Worm (Caenorhabditis elegans) whole organism, mixed stage, embryonic: ENCODE results near the gene R07E5.11.

Experiments used
- M03D4.4 ChIP-seq: sonication (generic microtip); optimal IDR thresholded peaks from 2 replicates; lab custom pipeline; 2017; ENCODE audit warnings: mild to moderate bottlenecking, missing genetic modification characterization, missing compliant biosample characterization
- bed-3 ChIP-seq: fragments of 200-800 bp; sonication (Bioruptor generic); optimal IDR thresholded peaks from 3 replicates; lab custom pipeline; 2018; ENCODE audit warnings: mild to moderate bottlenecking, missing genetic modification characterization, moderate library complexity, missing compliant biosample characterization
- blmp-1 ChIP-seq: fragments of 150-350 bp; optimal IDR thresholded peaks from 2 replicates; lab custom pipeline; 2014; ENCODE audit warnings: missing biosample characterization, missing genetic modification characterization
- ceh-43 ChIP-seq: fragments of 200-800 bp; sonication (Bioruptor generic); optimal IDR thresholded peaks from 2 replicates; lab custom pipeline; 2018; ENCODE audit warnings: mild to moderate bottlenecking, missing genetic modification characterization, moderate library complexity, missing compliant biosample characterization
- ceh-83 ChIP-seq: fragments of 200-800 bp; sonication (Bioruptor generic); optimal IDR thresholded peaks from 2 replicates; lab custom pipeline; 2018; ENCODE audit warnings: mild to moderate bottlenecking, missing genetic modification characterization, missing compliant biosample characterization
- ces-1 ChIP-seq: fragments of 150-350 bp; optimal IDR thresholded peaks from 2 replicates; lab custom pipeline; 2014; ENCODE audit warnings: missing biosample characterization, missing genetic modification reagents, missing genetic modification characterization
- cnd-1 ChIP-seq: fragments of 200-800 bp; sonication (Bioruptor generic); optimal IDR thresholded peaks from 2 replicates; lab custom pipeline; 2018; ENCODE audit warnings: mild to moderate bottlenecking, missing genetic modification characterization, missing compliant biosample characterization
- drap-1 ChIP-seq: fragments of 200-800 bp; sonication (Bioruptor generic); optimal IDR thresholded peaks from 3 replicates; lab custom pipeline; 2018; ENCODE audit warnings: mild to moderate bottlenecking, missing genetic modification characterization, missing compliant biosample characterization
- elt-1 ChIP-seq: sonication (generic microtip); optimal IDR thresholded peaks from 2 replicates; lab custom pipeline; 2017; ENCODE audit warnings: missing genetic modification characterization, mild to moderate bottlenecking, missing compliant biosample characterization, antibody characterized with exemption, moderate library complexity, borderline replicate concordance; ENCODE audit not compliant: insufficient read depth
- elt-3 ChIP-seq: fragments of 150-350 bp; optimal IDR thresholded peaks from 2 replicates; lab custom pipeline; 2014; ENCODE audit warnings: missing biosample characterization, missing genetic modification characterization
- flh-1 ChIP-seq: fragments of 200-800 bp; sonication (Bioruptor generic); optimal IDR thresholded peaks from 2 replicates; lab custom pipeline; 2018; ENCODE audit warnings: mild to moderate bottlenecking, missing genetic modification characterization, moderate library complexity, missing compliant biosample characterization
- hlh-1 ChIP-seq: fragments of 150-350 bp; optimal IDR thresholded peaks from 2 replicates; lab custom pipeline; 2014; ENCODE audit warnings: missing biosample characterization, missing genetic modification reagents, missing genetic modification characterization
- lin-13 ChIP-seq: fragments of 150-350 bp; optimal IDR thresholded peaks from 2 replicates; lab custom pipeline; 2014; ENCODE audit warnings: missing biosample characterization, missing genetic modification characterization
- lin-32 ChIP-seq: fragments of 200-800 bp; sonication (Bioruptor generic); optimal IDR thresholded peaks from 2 replicates; lab custom pipeline; 2018; ENCODE audit warnings: mild to moderate bottlenecking, missing genetic modification characterization, missing compliant biosample characterization
- lsy-2 ChIP-seq: fragments of 150-350 bp; optimal IDR thresholded peaks from 2 replicates; lab custom pipeline; 2014; ENCODE audit warnings: missing biosample characterization, missing genetic modification characterization
- mab-5 ChIP-seq: fragments of 150-350 bp; optimal IDR thresholded peaks from 2 replicates; lab custom pipeline; 2014; ENCODE audit warnings: missing biosample characterization, missing genetic modification characterization
- mep-1 ChIP-seq: fragments of 150-350 bp; optimal IDR thresholded peaks from 2 replicates; lab custom pipeline; 2017; ENCODE audit warnings: missing biosample characterization, missing genetic modification reagents, missing genetic modification characterization, inconsistent platforms
- mls-2 ChIP-seq: sonication (generic microtip); optimal IDR thresholded peaks from 2 replicates; lab custom pipeline; 2016; ENCODE audit warnings: mild to moderate bottlenecking, missing genetic modification characterization, moderate library complexity, missing compliant biosample characterization
- nhr-12 ChIP-seq: fragments of 150-350 bp; optimal IDR thresholded peaks from 2 replicates; lab custom pipeline; 2014; ENCODE audit warnings: missing biosample characterization, missing genetic modification characterization
- nhr-2 ChIP-seq: fragments of 150-350 bp; optimal IDR thresholded peaks from 2 replicates; lab custom pipeline; 2014; ENCODE audit warnings: missing biosample characterization, missing genetic modification characterization
- nhr-237 ChIP-seq: fragments of 150-350 bp; optimal IDR thresholded peaks from 2 replicates; lab custom pipeline; 2014; ENCODE audit warnings: missing biosample characterization, missing genetic modification characterization
- nhr-76 ChIP-seq: sonication (generic microtip); optimal IDR thresholded peaks from 2 replicates; lab custom pipeline; 2017; ENCODE audit warnings: missing biosample characterization, missing genetic modification characterization
- sem-2 ChIP-seq: fragments of 200-800 bp; sonication (Bioruptor generic); optimal IDR thresholded peaks from 2 replicates; lab custom pipeline; 2018; ENCODE audit warnings: mild to moderate bottlenecking, missing genetic modification characterization, missing compliant biosample characterization
- snpc-4 ChIP-seq: fragments of 150-350 bp; optimal IDR thresholded peaks from 2 replicates; lab custom pipeline; 2014; ENCODE audit warnings: missing biosample characterization, missing genetic modification characterization
- sptf-1 ChIP-seq: sonication (generic microtip); optimal IDR thresholded peaks from 2 replicates; lab custom pipeline; 2017; ENCODE audit warnings: mild to moderate bottlenecking, missing genetic modification characterization, moderate library complexity, missing compliant biosample characterization
- tbx-8 ChIP-seq: fragments of 200-800 bp; sonication (Bioruptor generic); optimal IDR thresholded peaks from 2 replicates; lab custom pipeline; 2018; ENCODE audit warnings: mild to moderate bottlenecking, missing genetic modification characterization, moderate library complexity, missing compliant biosample characterization
- unc-120 ChIP-seq: sonication (generic microtip); optimal IDR thresholded peaks from 2 replicates; lab custom pipeline; 2017; ENCODE audit warnings: missing genetic modification characterization, missing compliant biosample characterization; ENCODE audit not compliant: poor library complexity, severe bottlenecking
- unc-62 ChIP-seq: fragments of 150-350 bp; optimal IDR thresholded peaks from 2 replicates; lab custom pipeline; 2014; ENCODE audit warnings: missing biosample characterization, missing genetic modification reagents, missing genetic modification characterization
- zip-8 ChIP-seq: fragments of 150-350 bp; optimal IDR thresholded peaks from 2 replicates; lab custom pipeline; 2014; ENCODE audit warnings: missing biosample characterization, missing genetic modification characterization
- ztf-11 ChIP-seq: fragments of 150-350 bp; optimal IDR thresholded peaks from 2 replicates; lab custom pipeline; 2014; ENCODE audit warnings: missing biosample characterization, missing genetic modification characterization

The R07E5.11 gene

ce11 chrIII:4429402-4429801 is 14.4 kb upstream of the R07E5.11 start, which contains the start of gene C28A5.6:
Gene C28A5.6 (minus strand): TSS chrIII:4429502.
- no peak for TF ChIP-seq snpc-4 (tag; lab: Kevin White, UChicago)
- no peak for TF ChIP-seq elt-1 (tag; lab: Kevin White, UChicago)
- TF ChIP-seq elt-3 (tag; lab: Kevin White, UChicago) = no peak

- TF ChIP-seq cnd-1 (tag; lab: Kevin White, UChicago) (no peak), zip-8 (tag; lab: Kevin White, UChicago) (no peak), sptf-1 (peak; percentile 50), elt-3 (tag; lab: Kevin White, UChicago) (no peak), lin-32 (GFP tag; lab: Kevin White, UChicago) (peak; percentile 39), nhr-2 (tag; lab: Kevin White, UChicago) (no peak), mab-5 (no peak), blmp-1 (no peak), snpc-4 (tag; lab: Kevin White, UChicago) (no peak), mls-2 (peak; percentile 27), ceh-83 (GFP tag; lab: Kevin White, UChicago) (peak; percentile 57), unc-120 (no peak), drap-1 (GFP tag; lab: Kevin White, UChicago) (peak; percentile 45), hlh-1 (no peak), flh-1 (GFP tag; lab: Kevin White, UChicago) (no peak), tbx-8 (GFP tag; lab: Kevin White, UChicago) (no peak), sem-2 (GFP tag; lab: Kevin White, UChicago) (peak; percentile 36), M03D4.4 (peak; percentile 61), unc-62 (no peak), lin-13 (tag; lab: Kevin White, UChicago) (no peak)
These were observed 13.8 kb upstream of the R07E5.11 start for ce11 chrIII:4428797-4429196.

DNA sequence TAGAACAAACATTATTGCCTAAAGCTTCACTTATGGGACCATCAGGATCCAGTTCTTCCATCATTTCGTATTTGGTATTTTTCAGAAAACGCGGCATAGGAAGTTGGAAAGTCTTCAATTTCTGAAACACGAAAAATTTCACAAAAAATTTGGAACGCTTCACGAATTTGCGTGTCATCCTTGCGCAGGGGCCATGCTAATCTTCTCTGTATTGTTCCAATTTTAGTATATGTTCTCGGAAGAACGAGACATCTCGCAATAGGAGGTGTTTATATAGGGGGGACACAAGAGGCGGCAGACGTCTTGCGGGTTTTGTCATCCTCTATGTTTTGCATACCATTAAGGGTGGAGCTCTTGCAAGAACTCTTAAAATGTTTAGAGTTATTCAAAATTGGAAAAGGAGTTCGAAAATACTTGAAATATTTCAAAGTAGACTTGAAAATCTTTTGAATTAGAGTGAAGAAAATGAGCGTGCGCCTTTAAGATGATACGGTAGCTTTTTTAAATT is 11.7 kb upstream of the R07E5.11 start:
- TF ChIP-seq cnd-1 (tag; lab: Kevin White, UChicago) = peak; percentile 75
- TF ChIP-seq lin-32 (GFP tag; lab: Kevin White, UChicago) = peak; percentile 62
- TF ChIP-seq mls-2 = peak; percentile 79
- TF ChIP-seq ceh-43 = peak; percentile 70
- TF ChIP-seq unc-120 = peak; percentile 60
- peak; percentile 59 for TF ChIP-seq sem-2 (GFP tag; lab: Kevin White, UChicago)
- TF ChIP-seq tbx-8 (GFP tag; lab: Kevin White, UChicago) = peak; percentile 42
- TF ChIP-seq flh-1 (GFP tag; lab: Kevin White, UChicago) = peak; percentile 28
- peak; percentile 73 for TF ChIP-seq drap-1 (GFP tag; lab: Kevin White, UChicago)
- peak; percentile 82 for TF ChIP-seq sptf-1
- TF ChIP-seq ceh-83 (GFP tag; lab: Kevin White, UChicago) = peak; percentile 84
- peak; percentile 52 for TF ChIP-seq bed-3 (GFP tag; lab: Kevin White, UChicago)
- TF ChIP-seq M03D4.4 = peak; percentile 62

DNA sequence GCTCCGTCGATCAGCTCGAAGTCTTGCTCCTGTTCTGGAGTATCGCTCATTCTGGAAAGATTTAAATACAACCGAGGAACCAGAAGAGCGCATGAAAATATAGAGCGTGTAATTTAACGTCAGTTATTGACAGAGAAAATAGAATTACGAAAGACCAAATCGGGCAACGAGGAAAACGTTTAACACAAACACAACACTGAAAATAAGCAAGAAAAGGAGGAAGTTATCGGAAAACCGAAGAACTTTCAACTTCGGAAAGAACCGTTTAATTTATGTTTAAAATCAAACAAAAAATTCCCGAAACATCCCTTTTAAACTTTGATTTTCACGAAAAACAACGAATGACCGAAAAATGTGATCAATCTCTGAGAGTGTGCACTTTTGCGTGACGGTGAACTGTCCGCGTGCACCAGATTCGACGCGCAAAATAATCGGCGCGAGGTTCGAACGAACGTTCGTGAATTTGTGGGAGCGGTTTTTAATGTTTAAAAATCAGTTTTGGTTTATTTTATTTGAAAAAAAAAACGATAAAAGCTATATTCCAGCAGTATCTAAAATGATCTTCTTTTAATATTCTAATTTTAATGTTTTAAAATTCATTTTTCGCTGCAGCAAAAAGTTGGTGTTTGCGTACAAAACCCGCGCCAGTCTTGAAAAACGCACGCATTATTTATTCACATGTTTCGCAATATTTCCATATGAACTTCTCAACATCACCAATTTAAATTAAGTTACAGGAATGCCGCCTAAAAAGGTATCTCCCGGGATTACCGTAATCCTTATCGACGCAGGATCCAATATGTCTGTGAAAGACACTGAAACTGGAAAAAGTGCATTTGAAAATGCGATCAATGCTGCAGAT is 4.3 kb upstream of the R07E5.11 start, which contains the start of the genes R07E5.7 and cku-80:
TSS of gene R07E5.7 (minus strand) at position 51 of the 862 bp plus-strand sequence.
TSS of gene cku-80 (plus strand) at position 732 of the 862 bp plus-strand sequence.
- TF ChIP-seq nhr-237 (tag; lab: Kevin White, UChicago) (peak; percentile 40), mep-1 (tag; lab: Kevin White, UChicago) (peak; percentile 52), nhr-76 (tag; lab: Kevin White, UChicago) (no peak), ces-1 (GFP tag; lab: Kevin White, UChicago) (peak; percentile 30), nhr-12 (tag; lab: Kevin White, UChicago) (no peak), ztf-11 (tag; lab: Kevin White, UChicago) (no peak), lin-32 (GFP tag; lab: Kevin White, UChicago) (no peak), lsy-2 (tag; lab: Kevin White, UChicago) (peak; percentile 71), ceh-83 (GFP tag; lab: Kevin White, UChicago) (peak; percentile 48), drap-1 (GFP tag; lab: Kevin White, UChicago) (no peak), flh-1 (GFP tag; lab: Kevin White, UChicago) (no peak), M03D4.4 (peak; percentile 6), hlh-1 (no peak)
